Fruit fly (Drosophila melanogaster) whole organism, prepupa: ENCODE measurements around the gene CG15012.

ENCODE experiments used
- Blimp-1 ChIP-seq: fragments of 200-800 bp; sonication (Bioruptor generic); optimal IDR thresholded peaks from 3 replicates; lab custom pipeline; 2017; ENCODE audit warnings: missing biosample characterization, missing genetic modification characterization, mild to moderate bottlenecking, moderate library complexity, missing genetic modification reagents
- CG11762 ChIP-seq: fragments of 200-800 bp; sonication (Bioruptor generic); optimal IDR thresholded peaks from 3 replicates; lab custom pipeline; 2016; ENCODE audit warnings: missing biosample characterization, missing genetic modification characterization; ENCODE audit not compliant: insufficient read depth
- CG15336 ChIP-seq: fragments of 200-800 bp; sonication (Bioruptor generic); IDR thresholded peaks from 2 replicates; pipeline ENCODE4 v1.3.6; 2022; ENCODE audit warnings: missing biosample characterization, missing genetic modification characterization
- CG1621 ChIP-seq: fragments of 200-800 bp; sonication (Bioruptor generic); optimal IDR thresholded peaks from 3 replicates; lab custom pipeline; 2018; ENCODE audit warnings: missing biosample characterization, mild to moderate bottlenecking, missing genetic modification characterization
- CG16779 ChIP-seq: fragments of 200-800 bp; sonication (Bioruptor generic); optimal IDR thresholded peaks from 3 replicates; lab custom pipeline; 2017; ENCODE audit warnings: missing biosample characterization, mild to moderate bottlenecking, missing genetic modification characterization
- CG3032 ChIP-seq: fragments of 200-800 bp; optimal IDR thresholded peaks from 2 replicates; lab custom pipeline; 2019; ENCODE audit warnings: missing biosample characterization, mild to moderate bottlenecking, missing genetic modification characterization, moderate library complexity
- CG31627 ChIP-seq: fragments of 200-800 bp; sonication (Bioruptor generic); optimal IDR thresholded peaks from 3 replicates; lab custom pipeline; 2016; ENCODE audit warnings: missing biosample characterization, missing genetic modification characterization
- CG32006 ChIP-seq: fragments of 200-800 bp; sonication (Bioruptor generic); optimal IDR thresholded peaks from 3 replicates; lab custom pipeline; 2017; ENCODE audit warnings: missing biosample characterization, mild to moderate bottlenecking, missing genetic modification characterization
- CG34406 ChIP-seq: fragments of 200-800 bp; sonication (Bioruptor generic); optimal IDR thresholded peaks from 3 replicates; lab custom pipeline; 2016; ENCODE audit warnings: missing biosample characterization, missing genetic modification characterization
- CG3919 ChIP-seq: fragments of 200-800 bp; sonication (Bioruptor generic); optimal IDR thresholded peaks from 3 replicates; lab custom pipeline; 2016; ENCODE audit warnings: missing biosample characterization, missing genetic modification characterization
- CG6163 ChIP-seq: fragments of 200-800 bp; sonication (Bioruptor generic); IDR thresholded peaks from 3 replicates; pipeline ENCODE4 v1.3.6; 2022; ENCODE audit warnings: missing biosample characterization, missing genetic modification characterization
- CG6792 ChIP-seq: fragments of 200-800 bp; sonication (Bioruptor generic); optimal IDR thresholded peaks from 3 replicates; lab custom pipeline; 2016; ENCODE audit warnings: missing biosample characterization, missing genetic modification characterization
- CG6808 ChIP-seq: fragments of 200-800 bp; sonication (Bioruptor generic); optimal IDR thresholded peaks from 3 replicates; lab custom pipeline; 2017; ENCODE audit warnings: missing biosample characterization, missing genetic modification characterization, mild to moderate bottlenecking, moderate library complexity, missing genetic modification reagents
- CG6854 ChIP-seq: fragments of 200-800 bp; sonication (Bioruptor generic); optimal IDR thresholded peaks from 2 replicates; lab custom pipeline; 2017; ENCODE audit warnings: missing biosample characterization, mild to moderate bottlenecking, missing genetic modification characterization
- CG7368 ChIP-seq: fragments of 200-800 bp; sonication (Bioruptor generic); optimal IDR thresholded peaks from 3 replicates; lab custom pipeline; 2016; ENCODE audit warnings: missing biosample characterization, missing genetic modification characterization
- CG8119 ChIP-seq: fragments of 200-800 bp; sonication (Bioruptor generic); IDR thresholded peaks from 3 replicates; pipeline ENCODE4 v1.3.6; 2022; ENCODE audit warnings: missing biosample characterization, missing genetic modification characterization
- CG8319 ChIP-seq: fragments of 200-800 bp; sonication (Bioruptor generic); optimal IDR thresholded peaks from 3 replicates; lab custom pipeline; 2016; ENCODE audit warnings: missing biosample characterization, missing genetic modification characterization
- CG8632 ChIP-seq: fragments of 200-800 bp; sonication (Bioruptor generic); optimal IDR thresholded peaks from 3 replicates; lab custom pipeline; 2016; ENCODE audit warnings: missing biosample characterization, missing genetic modification characterization
- Eip75B ChIP-seq: fragments of 200-800 bp; sonication (Bioruptor generic); optimal IDR thresholded peaks from 3 replicates; lab custom pipeline; 2016; ENCODE audit warnings: missing biosample characterization, missing genetic modification characterization
- Eip78C ChIP-seq: fragments of 200-800 bp; sonication (Bioruptor generic); peaks from one replicate; lab custom pipeline; 2016; ENCODE audit warnings: missing biosample characterization, missing genetic modification characterization
- Ets21C ChIP-seq: fragments of 200-800 bp; sonication (Bioruptor generic); optimal IDR thresholded peaks from 3 replicates; lab custom pipeline; 2016; ENCODE audit warnings: missing biosample characterization, missing genetic modification characterization
- Ets96B ChIP-seq: fragments of 200-800 bp; optimal IDR thresholded peaks from 2 replicates; lab custom pipeline; 2019; ENCODE audit warnings: missing biosample characterization, mild to moderate bottlenecking, missing genetic modification characterization, moderate library complexity
- Hr39 ChIP-seq: fragments of 200-800 bp; sonication (Bioruptor generic); optimal IDR thresholded peaks from 2 replicates; lab custom pipeline; 2016; ENCODE audit warnings: missing biosample characterization, missing genetic modification characterization
- Hr4 ChIP-seq: fragments of 200-800 bp; sonication (Bioruptor generic); optimal IDR thresholded peaks from 3 replicates; lab custom pipeline; 2016; ENCODE audit warnings: missing biosample characterization, missing genetic modification characterization
- Lpt ChIP-seq: fragments of 200-800 bp; sonication (Bioruptor generic); optimal IDR thresholded peaks from 3 replicates; lab custom pipeline; 2016; ENCODE audit warnings: missing biosample characterization, missing genetic modification characterization
- Met ChIP-seq: fragments of 200-800 bp; sonication (Bioruptor generic); optimal IDR thresholded peaks from 3 replicates; lab custom pipeline; 2016; ENCODE audit warnings: missing biosample characterization, missing genetic modification characterization
- Sox14 ChIP-seq: fragments of 200-800 bp; sonication (Bioruptor generic); optimal IDR thresholded peaks from 3 replicates; lab custom pipeline; 2016; ENCODE audit warnings: missing biosample characterization, missing genetic modification characterization
- Sox15 ChIP-seq: fragments of 200-800 bp; sonication (Bioruptor generic); optimal IDR thresholded peaks from 3 replicates; lab custom pipeline; 2016; ENCODE audit warnings: missing biosample characterization, missing genetic modification characterization
- achi ChIP-seq: fragments of 200-800 bp; sonication (Bioruptor generic); optimal IDR thresholded peaks from 3 replicates; lab custom pipeline; 2016; ENCODE audit warnings: missing biosample characterization, missing genetic modification characterization
- acj6 ChIP-seq: fragments of 200-800 bp; sonication (Bioruptor generic); optimal IDR thresholded peaks from 3 replicates; lab custom pipeline; 2016; ENCODE audit warnings: missing biosample characterization, missing genetic modification characterization
- cyc ChIP-seq: fragments of 200-800 bp; sonication (Bioruptor generic); optimal IDR thresholded peaks from 3 replicates; lab custom pipeline; 2016; ENCODE audit warnings: missing biosample characterization, missing genetic modification characterization
- dac ChIP-seq: fragments of 200-800 bp; sonication (Bioruptor generic); optimal IDR thresholded peaks from 2 replicates; lab custom pipeline; 2017; ENCODE audit warnings: missing biosample characterization, mild to moderate bottlenecking, missing genetic modification characterization
- dsx ChIP-seq: fragments of 200-800 bp; optimal IDR thresholded peaks from 3 replicates; lab custom pipeline; 2019; ENCODE audit warnings: missing biosample characterization, mild to moderate bottlenecking, missing genetic modification characterization, moderate library complexity; ENCODE audit not compliant: poor library complexity, severe bottlenecking
- eg ChIP-seq: fragments of 200-800 bp; sonication (Bioruptor generic); IDR thresholded peaks from 3 replicates; pipeline ENCODE4 v1.3.6; 2022; ENCODE audit warnings: missing biosample characterization, missing genetic modification characterization
- esn ChIP-seq: fragments of 200-800 bp; sonication (Bioruptor generic); optimal IDR thresholded peaks from 2 replicates; lab custom pipeline; 2016; ENCODE audit warnings: missing biosample characterization, mild to moderate bottlenecking, missing genetic modification characterization, moderate library complexity
- fd59A ChIP-seq: fragments of 200-800 bp; sonication (Bioruptor generic); optimal IDR thresholded peaks from 2 replicates; lab custom pipeline; 2017; ENCODE audit warnings: missing biosample characterization, mild to moderate bottlenecking, missing genetic modification characterization, missing genetic modification reagents
- fd85E ChIP-seq: fragments of 200-800 bp; sonication (Bioruptor generic); optimal IDR thresholded peaks from 3 replicates; lab custom pipeline; 2016; ENCODE audit warnings: missing biosample characterization, missing genetic modification characterization
- fkh ChIP-seq: fragments of 200-800 bp; sonication (Bioruptor generic); optimal IDR thresholded peaks from 3 replicates; lab custom pipeline; 2017; ENCODE audit warnings: missing biosample characterization, mild to moderate bottlenecking, missing genetic modification characterization, moderate library complexity
- lz ChIP-seq: fragments of 200-800 bp; sonication (Bioruptor generic); optimal IDR thresholded peaks from 3 replicates; lab custom pipeline; 2016; ENCODE audit warnings: missing biosample characterization, missing genetic modification characterization
- net ChIP-seq: fragments of 200-800 bp; sonication (Bioruptor generic); optimal IDR thresholded peaks from 3 replicates; lab custom pipeline; 2016; ENCODE audit warnings: missing biosample characterization, missing genetic modification characterization
- pdm3 ChIP-seq: fragments of 200-800 bp; sonication (Bioruptor generic); optimal IDR thresholded peaks from 3 replicates; lab custom pipeline; 2016; ENCODE audit warnings: missing biosample characterization, missing genetic modification characterization
- salr ChIP-seq, 2 experiments: fragments of 200-800 bp; sonication (Bioruptor generic); optimal IDR thresholded peaks; 3 replicates each; lab custom pipeline; 2016 to 2018; ENCODE audit warnings: missing biosample characterization in 2 of 2, missing genetic modification characterization in 2 of 2, mild to moderate bottlenecking in 1 of 2
- ss ChIP-seq, 2 experiments: fragments of 200-800 bp; sonication (Bioruptor generic); optimal IDR thresholded peaks; 2 replicates in 1 of 2; 3 replicates in 1 of 2; lab custom pipeline; 2017 to 2018; ENCODE audit warnings: mild to moderate bottlenecking in 2 of 2, missing biosample characterization in 2 of 2, missing genetic modification characterization in 2 of 2, moderate library complexity in 1 of 2
- svp ChIP-seq: fragments of 200-800 bp; sonication (Bioruptor generic); peaks from one replicate; lab custom pipeline; 2016; ENCODE audit warnings: missing biosample characterization, missing genetic modification characterization
- topi ChIP-seq: fragments of 200-800 bp; sonication (Bioruptor generic); optimal IDR thresholded peaks from 3 replicates; lab custom pipeline; 2016; ENCODE audit warnings: missing biosample characterization, missing genetic modification characterization
- vri ChIP-seq: fragments of 200-800 bp; sonication (Bioruptor generic); optimal IDR thresholded peaks from 3 replicates; lab custom pipeline; 2016; ENCODE audit warnings: missing biosample characterization, mild to moderate bottlenecking, missing genetic modification characterization

Gene CG15012

dm6 chr3L:4293304-4293703, 1.3 kb upstream of the CG15012 start:
- peak; percentile 27 for TF ChIP-seq CG32006 (GFP tag; lab: Kevin White, UChicago)
- no peak for TF ChIP-seq CG7368 (GFP tag; lab: Kevin White, UChicago)
- peak; percentile 49 for TF ChIP-seq CG15336 (GFP tag; lab: Robert Waterston, UW)
- TF ChIP-seq vri (GFP tag; lab: Kevin White, UChicago) = no peak

- TF ChIP-seq CG6854 (GFP tag; lab: Kevin White, UChicago) = peak; percentile 57
- peak; percentile 57 for TF ChIP-seq Ets96B
- TF ChIP-seq acj6 = peak; percentile 66
- TF ChIP-seq CG34406 (GFP tag; lab: Kevin White, UChicago) = peak; percentile 63
- peak; percentile 76 for TF ChIP-seq topi (GFP tag; lab: Kevin White, UChicago)
- no peak for TF ChIP-seq Met (GFP tag; lab: Kevin White, UChicago)
- TF ChIP-seq Ets21C (GFP tag; lab: Kevin White, UChicago) = no peak
- no peak for TF ChIP-seq Hr4 (GFP tag; lab: Kevin White, UChicago)
- peak; percentile 71 for TF ChIP-seq CG32006 (GFP tag; lab: Kevin White, UChicago)
- peak; percentile 62 for TF ChIP-seq CG8632
- peak; percentile 64 for TF ChIP-seq CG31627 (GFP tag; lab: Kevin White, UChicago)
- TF ChIP-seq Hr39 (GFP tag; lab: Kevin White, UChicago) = peak; percentile 68
- peak; percentile 73 for TF ChIP-seq net (GFP tag; lab: Kevin White, UChicago)
- peak; percentile 22; the same call in 1 of the 3 replicates for TF ChIP-seq CG6163 (GFP tag; lab: Robert Waterston, UW)
- TF ChIP-seq CG6792 (GFP tag; lab: Kevin White, UChicago) = peak; percentile 71
- TF ChIP-seq CG3919 = peak; percentile 70
- peak; percentile 72 for TF ChIP-seq CG6808
- peak; percentile 46 for TF ChIP-seq CG1621 (tag; lab: Kevin White, UChicago)
- TF ChIP-seq vri (GFP tag; lab: Kevin White, UChicago) = no peak
- peak; percentile 73 to 75 for TF ChIP-seq ss (GFP tag; optimal IDR thresholded peaks at IDR 0.05; lab: Kevin White, UChicago)
- no peak for TF ChIP-seq CG8319 (GFP tag; lab: Kevin White, UChicago)
- no peak for TF ChIP-seq CG16779 (tag; lab: Kevin White, UChicago)
- peak; percentile 51 for TF ChIP-seq fd59A (GFP tag; lab: Kevin White, UChicago)
- peak; percentile 87 for TF ChIP-seq Sox14 (GFP tag; lab: Kevin White, UChicago)
- TF ChIP-seq CG8119 (GFP tag; lab: Robert Waterston, UW) = peak; percentile 35; the same call in 1 of the 3 replicates
- TF ChIP-seq fd85E (GFP tag; lab: Kevin White, UChicago) = no peak
- TF ChIP-seq dsx (GFP tag; lab: Kevin White, UChicago) = peak; percentile 73
- TF ChIP-seq salr (GFP tag; optimal IDR thresholded peaks at IDR 0.05; lab: Kevin White, UChicago) = no peak
- TF ChIP-seq esn (GFP tag; lab: Kevin White, UChicago) = peak; percentile 77
- TF ChIP-seq svp (GFP tag; lab: Kevin White, UChicago) = peak; percentile 96
- peak; percentile 54 for TF ChIP-seq CG15336 (GFP tag; lab: Robert Waterston, UW)
- TF ChIP-seq Eip75B (GFP tag; lab: Kevin White, UChicago) = no peak
- TF ChIP-seq eg (GFP tag; lab: Robert Waterston, UW) = 0 out of 3 replicates have a peak, but pooled peaks have one; percentile 14
- TF ChIP-seq cyc (GFP tag; lab: Kevin White, UChicago) = peak; percentile 47
- TF ChIP-seq Sox15 (GFP tag; lab: Kevin White, UChicago) = peak; percentile 18
- TF ChIP-seq fkh = peak; percentile 84
- TF ChIP-seq achi = peak; percentile 65
- TF ChIP-seq Blimp-1 = no peak
- TF ChIP-seq pdm3 (GFP tag; lab: Kevin White, UChicago) = no peak
- TF ChIP-seq Lpt (GFP tag; lab: Kevin White, UChicago) = peak; percentile 10
- peak; percentile 95 for TF ChIP-seq Eip78C (GFP tag; lab: Kevin White, UChicago)
- TF ChIP-seq dac (GFP tag; lab: Kevin White, UChicago) = peak; percentile 20
- peak; percentile 60 for TF ChIP-seq CG3032 (tag; lab: Kevin White, UChicago)
- peak; percentile 54 for TF ChIP-seq CG11762 (GFP tag; lab: Kevin White, UChicago)
- TF ChIP-seq lz (GFP tag; lab: Kevin White, UChicago) = peak; percentile 59
- TF ChIP-seq, all 60 proteins: peak for 34
These were observed 3.4 kb downstream of the CG15012 start, which contains the start of gene Hexo1 for dm6 chr3L:4288591-4289056. Hexo1 (plus strand) TSS chr3L:4288641.
